Worm (Caenorhabditis elegans) whole organism, L2 larva: Measurements from ENCODE around the gene acs-18.

Source experiments
- F13H6.1 ChIP-seq: sonication (generic microtip); optimal IDR thresholded peaks from 2 replicates; lab custom pipeline; 2016; ENCODE audit warnings: missing genetic modification characterization, missing compliant biosample characterization
- R02D3.7 ChIP-seq: fragments of 150-350 bp; optimal IDR thresholded peaks from 2 replicates; lab custom pipeline; 2014; ENCODE audit warnings: missing biosample characterization, missing genetic modification characterization
- ZK546.5 ChIP-seq: sonication (generic microtip); optimal IDR thresholded peaks from 2 replicates; lab custom pipeline; 2017; ENCODE audit warnings: missing biosample characterization, missing genetic modification characterization
- fos-1 ChIP-seq: fragments of 150-350 bp; optimal IDR thresholded peaks from 2 replicates; lab custom pipeline; 2014; ENCODE audit warnings: missing biosample characterization, missing genetic modification characterization
- mbf-1 ChIP-seq: sonication (generic microtip); optimal IDR thresholded peaks from 2 replicates; lab custom pipeline; 2017; ENCODE audit warnings: missing biosample characterization, missing genetic modification characterization
- mdl-1 ChIP-seq, 2 experiments: fragments of 150-350 bp in 1 of 2; sonication (generic microtip) in 1 of 2; optimal IDR thresholded peaks; 2 replicates each; lab custom pipeline; 2017; ENCODE audit warnings: missing biosample characterization in 2 of 2, missing genetic modification characterization in 2 of 2
- nhr-25 ChIP-seq: fragments of 150-350 bp; sonication (generic microtip); optimal IDR thresholded peaks from 3 replicates; lab custom pipeline; 2014; ENCODE audit warnings: missing biosample characterization, missing genetic modification characterization
- sma-3 ChIP-seq: sonication (generic microtip); optimal IDR thresholded peaks from 2 replicates; lab custom pipeline; 2016; ENCODE audit warnings: missing genetic modification reagents, missing genetic modification characterization, missing compliant biosample characterization
- unc-39 ChIP-seq: fragments of 150-350 bp; optimal IDR thresholded peaks from 2 replicates; lab custom pipeline; 2014; ENCODE audit warnings: missing biosample characterization, missing genetic modification characterization

DNA sequence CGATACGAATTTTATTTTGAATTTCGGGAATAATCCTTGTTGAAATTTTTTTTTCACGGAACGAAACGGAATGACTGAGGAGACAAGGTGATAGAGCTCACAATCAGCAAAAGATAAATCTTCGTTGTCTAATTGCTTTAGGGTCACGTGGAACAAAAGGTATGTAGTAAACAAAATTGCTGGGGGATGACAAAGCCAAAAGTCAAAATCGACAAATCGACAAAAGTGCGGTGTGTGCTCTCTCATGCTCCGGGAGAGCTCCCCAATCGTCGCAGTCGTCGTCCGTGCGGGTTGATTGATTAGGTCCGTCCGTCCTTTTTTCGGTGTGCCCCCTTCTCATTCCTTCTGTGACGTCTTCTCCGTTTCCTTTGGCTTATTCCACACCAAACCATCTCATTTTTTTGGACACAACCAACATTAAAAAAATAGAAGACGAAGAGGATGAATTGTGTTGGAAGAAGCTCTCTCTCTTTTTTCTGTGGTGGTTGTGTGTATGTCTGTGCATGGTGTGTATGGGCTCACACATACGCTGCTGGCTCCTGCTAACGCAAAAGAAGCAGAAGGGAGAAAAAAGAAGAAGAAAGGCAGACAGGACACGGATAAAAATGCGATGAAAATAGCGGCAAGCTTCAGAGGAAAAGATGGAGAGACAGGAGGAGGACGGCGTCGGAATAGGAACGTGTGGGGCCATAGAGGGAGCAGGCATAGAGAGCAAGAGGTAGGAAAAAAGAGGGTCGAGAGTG is 28.3 kb upstream of the acs-18 start:
- TF ChIP-seq ZK546.5 (tag; lab: Kevin White, UChicago), result no peak
- TF ChIP-seq unc-39 (tag; lab: Kevin White, UChicago), result no peak
- no peak for TF ChIP-seq R02D3.7 (tag; lab: Kevin White, UChicago)
- TF ChIP-seq nhr-25, result no peak
- TF ChIP-seq fos-1 (tag; lab: Kevin White, UChicago), result no peak
- no peak for TF ChIP-seq mbf-1 (tag; lab: Kevin White, UChicago)
- TF ChIP-seq mdl-1 (tag; optimal IDR thresholded peaks at IDR 0.05; lab: Kevin White, UChicago), result peak in 1 of 2 experiments; percentile 36
- no peak for TF ChIP-seq sma-3 (GFP tag; lab: Kevin White, UChicago)
- TF ChIP-seq F13H6.1 (tag; lab: Kevin White, UChicago), result no peak
